Worm (Caenorhabditis elegans) whole organism, midembryonic: Measurements from ENCODE around the gene hsp-16.2.
"Not testable (repeated sequence)": the region's sequence is repeated elsewhere in the genome, so short reads cannot be mapped to it uniquely, and the experiment has no call there.

Experiments
- cog-1 ChIP-seq: sonication (generic microtip); optimal IDR thresholded peaks from 2 replicates; lab custom pipeline; 2016; ENCODE audit warnings: missing genetic modification characterization, missing compliant biosample characterization
- flt-1 ChIP-seq: fragments of 200-800 bp; sonication (Bioruptor generic); IDR thresholded peaks from 2 replicates; pipeline ENCODE4 v1.3.6; 2022; ENCODE audit warnings: missing genetic modification characterization, missing compliant biosample characterization
- ref-1 ChIP-seq: fragments of 200-800 bp; sonication (Bioruptor generic); conservative IDR thresholded peaks from 2 replicates; pipeline ENCODE4 v1.3.6; 2022; ENCODE audit warnings: missing genetic modification reagents, missing genetic modification characterization, missing compliant biosample characterization
- tab-1 ChIP-seq: fragments of 200-800 bp; sonication (Bioruptor generic); IDR thresholded peaks from 2 replicates; pipeline ENCODE4 v1.3.6; 2022; ENCODE audit warnings: missing genetic modification characterization, missing compliant biosample characterization

DNA sequence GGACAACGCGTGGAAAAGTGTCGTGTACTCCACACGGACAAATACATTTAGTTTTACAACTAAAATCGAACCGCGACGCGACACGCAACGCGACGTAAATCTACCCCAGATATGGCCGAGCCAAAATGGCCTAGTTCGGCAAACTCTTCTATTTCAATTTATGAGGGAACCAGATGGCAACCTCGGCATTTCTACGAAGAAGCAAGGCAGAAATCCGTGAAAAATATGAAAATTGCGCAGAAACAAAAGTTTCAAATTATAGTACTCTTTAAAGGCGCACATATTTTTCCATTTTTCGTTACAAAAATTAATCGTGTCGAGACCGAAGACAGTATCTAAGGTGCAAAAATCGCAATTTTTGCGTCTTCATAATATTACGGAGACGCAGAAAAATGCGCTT, 10.0 kb upstream of the hsp-16.2 start, which contains the start of gene Y46H3A.5:
- TF ChIP-seq cog-1 (tag; lab: Kevin White, UChicago); tab-1 (GFP tag; lab: Robert Waterston, UW); flt-1; ref-1: not testable (repeated sequence)
